Worm (Caenorhabditis elegans): ENCODE results near the gene srx-96.
A peak's percentile ranks its signal among the peaks of the same experiment; 100 is the strongest.

srx-96 gene

DNA sequence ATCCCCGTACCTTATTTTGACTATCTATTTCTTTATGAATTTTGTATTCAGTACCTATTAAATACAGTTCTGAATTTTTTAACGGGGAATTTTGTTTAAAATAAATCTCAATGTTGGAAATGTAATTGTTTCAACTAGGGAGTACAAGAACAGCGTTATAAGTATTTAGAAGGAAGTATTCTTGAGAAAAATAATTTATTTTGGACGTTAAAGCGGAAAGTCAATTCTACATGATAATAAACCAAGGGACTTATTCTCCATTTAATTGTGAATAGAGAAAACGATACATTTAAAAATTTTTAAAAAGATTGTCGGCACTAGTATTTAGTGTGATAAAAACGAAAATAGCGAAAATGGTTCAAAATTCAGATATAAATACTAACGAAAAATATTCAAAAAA, 42.0 kb upstream of the srx-96 start (continued):
- TF ChIP-seq efl-1 (GFP tag; optimal IDR thresholded peaks at IDR 0.05) (no peak), cebp-2 (GFP tag; IDR thresholded peaks at IDR 0.05) (no peak), madf-8 (GFP tag; conservative IDR thresholded peaks at IDR 0.05) (peak; percentile 34; the same call in 1 of the 2 replicates), F57A8.1 (GFP tag; optimal IDR thresholded peaks at IDR 0.05) (no peak), xnd-1 (tag; optimal IDR thresholded peaks at IDR 0.05) (peak; percentile 23), lsl-1 (GFP tag; optimal IDR thresholded peaks at IDR 0.05) (peak; percentile 19), ceh-100 (GFP tag; IDR thresholded peaks at IDR 0.05) (peak; percentile 59; the same call in 1 of the 2 replicates), pha-4 (tag; optimal IDR thresholded peaks at IDR 0.05) (no peak), ztf-25 (GFP tag; IDR thresholded peaks at IDR 0.05) (no peak), hrde-1 (tag; optimal IDR thresholded peaks at IDR 0.05; ENCODE audit: borderline replicate concordance) (peak; percentile 87), ztf-22 (GFP tag; optimal IDR thresholded peaks at IDR 0.05) (no peak), tbx-9 (tag; optimal IDR thresholded peaks at IDR 0.05; ENCODE audit: borderline replicate concordance) (no peak)

DNA sequence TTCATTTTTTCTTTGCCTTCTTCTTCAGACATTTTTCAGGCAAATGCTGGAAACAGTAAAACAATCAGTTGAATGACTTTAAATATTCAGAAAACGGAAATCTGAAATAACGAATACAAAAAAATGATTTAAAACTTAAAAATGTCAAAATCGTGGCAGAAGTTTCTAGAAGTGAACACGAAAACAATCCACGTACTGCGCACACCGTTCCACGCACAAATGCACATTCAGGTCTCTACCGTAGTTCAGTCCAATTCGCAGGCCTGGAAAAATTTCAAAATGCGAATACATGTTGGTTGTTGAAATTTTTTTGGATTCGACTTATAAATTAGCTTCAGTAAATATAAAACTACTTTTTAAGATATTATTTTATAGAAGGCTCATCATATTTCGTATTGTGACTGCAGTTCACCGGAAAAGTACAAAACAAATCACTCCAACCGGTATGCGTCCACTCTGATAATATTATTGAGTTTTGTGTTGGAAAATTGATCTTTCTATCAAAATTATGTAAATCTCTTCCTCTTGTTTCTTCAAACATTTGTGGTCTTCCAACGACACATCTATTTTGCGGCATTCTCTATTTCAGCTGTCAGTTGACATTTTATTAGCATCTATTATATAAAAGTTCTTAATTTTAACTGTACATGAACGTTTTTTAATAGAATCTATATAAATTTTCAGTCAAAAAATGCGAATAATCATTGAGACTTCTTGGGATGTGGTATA, 39.1 kb upstream of the srx-96 start, which contains the start of the genes mip-2 and F58G11.4:
Gene mip-2, minus strand, starts transcription at position 48 of the 729 bp plus-strand sequence.
Gene F58G11.4, plus strand, starts transcription at position 679 of the 729 bp plus-strand sequence.
- TF ChIP-seq hsf-1 (GFP tag; IDR thresholded peaks at IDR 0.05) (peak; percentile 96), ceh-100 (GFP tag; IDR thresholded peaks at IDR 0.05) (0 out of 2 replicates have a peak, but pooled peaks have one; percentile 21), lin-54 (GFP tag; optimal IDR thresholded peaks at IDR 0.05) (peak; percentile 32), B0261.1 (tag; optimal IDR thresholded peaks at IDR 0.05) (no peak), xnd-1 (tag; optimal IDR thresholded peaks at IDR 0.05) (peak; percentile 58), lag-1 (GFP tag; IDR thresholded peaks at IDR 0.05) (no peak), ceh-91 (GFP tag; IDR thresholded peaks at IDR 0.05) (peak; percentile 81), ztf-18 (tag; optimal IDR thresholded peaks at IDR 0.05) (peak; percentile 73), madf-6 (GFP tag; IDR thresholded peaks at IDR 0.05) (peak; percentile 94), efl-1 (GFP tag; optimal IDR thresholded peaks at IDR 0.05) (peak; percentile 37), lsl-1 (GFP tag; optimal IDR thresholded peaks at IDR 0.05) (peak; percentile 90), F57C9.4 (tag; optimal IDR thresholded peaks at IDR 0.05) (no peak), rcor-1 (GFP tag; IDR thresholded peaks at IDR 0.05) (peak; percentile 9; the same call in 1 of the 2 replicates), D2030.7 (GFP tag; IDR thresholded peaks at IDR 0.05) (peak; percentile 43), attf-5 (GFP tag; optimal IDR thresholded peaks at IDR 0.05) (no peak), mcd-1 (GFP tag; IDR thresholded peaks at IDR 0.05) (0 out of 2 replicates have a peak, but pooled peaks have one; percentile 25), F33H1.4 (GFP tag; IDR thresholded peaks at IDR 0.05) (peak; percentile 43), pbrm-1 (GFP tag; IDR thresholded peaks at IDR 0.05) (peak; percentile 55; the same call in 1 of the 2 replicates), hmg-1.2 (GFP tag; IDR thresholded peaks at IDR 0.05) (peak; percentile 15; the same call in 1 of the 2 replicates), zfh-2 (GFP tag; conservative IDR thresholded peaks at IDR 0.05) (no peak), tbp1 (GFP tag; optimal IDR thresholded peaks at IDR 0.05) (peak; percentile 3), madf-8 (GFP tag; conservative IDR thresholded peaks at IDR 0.05) (peak; percentile 93)

DNA sequence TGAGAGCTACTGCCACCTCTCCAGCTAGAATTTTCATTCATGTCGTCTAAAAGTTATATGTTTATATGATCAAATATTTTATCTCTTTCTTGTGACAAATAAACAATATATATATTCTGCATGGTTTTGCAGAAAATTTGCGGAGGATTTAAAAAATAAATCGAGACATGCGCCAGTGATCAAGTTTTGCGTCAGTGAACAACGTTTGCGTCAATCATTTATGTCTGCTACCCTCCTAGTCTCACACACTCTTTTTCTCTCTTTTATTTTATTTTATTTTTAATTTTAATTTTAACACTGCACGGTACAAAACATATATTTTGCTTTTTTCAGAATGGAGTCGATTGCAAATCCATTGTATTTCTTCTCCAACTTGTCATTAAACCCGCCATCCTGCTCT, 32.6 kb upstream of the srx-96 start, which contains the start of the genes tag-65 and ccz-1:
Gene tag-65, minus strand, starts transcription at position 46 of the 400 bp plus-strand sequence.
Gene ccz-1, plus strand, starts transcription at position 334 of the 400 bp plus-strand sequence.
- TF ChIP-seq ceh-100 (GFP tag; IDR thresholded peaks at IDR 0.05), result peak; percentile 79
- no peak for TF ChIP-seq F57C9.4 (tag; optimal IDR thresholded peaks at IDR 0.05)
- peak; percentile 61 for TF ChIP-seq F23B12.7 (tag; optimal IDR thresholded peaks at IDR 0.05; ENCODE audit: insufficient read depth)
- TF ChIP-seq lin-54 (GFP tag; optimal IDR thresholded peaks at IDR 0.05), result peak; percentile 89
- TF ChIP-seq nfyb-1 (GFP tag; IDR thresholded peaks at IDR 0.05), result peak; percentile 78
- peak; percentile 62; the same call in 1 of the 2 replicates for TF ChIP-seq Y56A3A.18 (GFP tag; IDR thresholded peaks at IDR 0.05)
- TF ChIP-seq gei-17 (GFP tag; optimal IDR thresholded peaks at IDR 0.05), result peak; percentile 59
- peak; percentile 59; the same call in 1 of the 2 replicates for TF ChIP-seq pbrm-1 (GFP tag; IDR thresholded peaks at IDR 0.05)
- TF ChIP-seq Y95B8A.8 (GFP tag; IDR thresholded peaks at IDR 0.05), result no peak
- TF ChIP-seq mcd-1 (GFP tag; IDR thresholded peaks at IDR 0.05), result peak; percentile 88
- TF ChIP-seq dpl-1 (GFP tag; optimal IDR thresholded peaks at IDR 0.05), result peak; percentile 60
- no peak for TF ChIP-seq cebp-1 (GFP tag; IDR thresholded peaks at IDR 0.05)
- peak; percentile 74 for TF ChIP-seq cebp-1 (tag; optimal IDR thresholded peaks at IDR 0.05)
- peak; percentile 87 for TF ChIP-seq Y53G8AR.9 (GFP tag; conservative IDR thresholded peaks at IDR 0.05)
- TF ChIP-seq pha-4 (tag; optimal IDR thresholded peaks at IDR 0.05), result peak; percentile 13
- peak; percentile 97 for TF ChIP-seq ztf-18 (tag; optimal IDR thresholded peaks at IDR 0.05)
- TF ChIP-seq madf-6 (GFP tag; IDR thresholded peaks at IDR 0.05), result peak; percentile 85
- TF ChIP-seq madf-8 (GFP tag; conservative IDR thresholded peaks at IDR 0.05), result peak; percentile 68
- TF ChIP-seq hmg-20 (GFP tag; IDR thresholded peaks at IDR 0.05), result 0 out of 2 replicates have a peak, but pooled peaks have one; percentile 55
- peak; percentile 85 for TF ChIP-seq lin-40 (tag; optimal IDR thresholded peaks at IDR 0.05)
- peak; percentile 70 for TF ChIP-seq attf-5 (GFP tag; optimal IDR thresholded peaks at IDR 0.05)
- peak; percentile 77 for TF ChIP-seq dox-1 (GFP tag; IDR thresholded peaks at IDR 0.05)
